Fruit fly (Drosophila melanogaster) whole organism, embryonic: ENCODE measurements around the gene CG33490.

Experiments
- Bteb2 ChIP-seq: fragments of 200-800 bp; sonication (Bioruptor generic); optimal IDR thresholded peaks from 2 replicates; lab custom pipeline; 2016; ENCODE audit warnings: missing biosample characterization, missing genetic modification characterization
- CG10147 ChIP-seq: fragments of 200-800 bp; sonication (Bioruptor generic); optimal IDR thresholded peaks from 2 replicates; lab custom pipeline; 2019; ENCODE audit warnings: missing biosample characterization, mild to moderate bottlenecking, missing genetic modification characterization, moderate library complexity
- CG10321 ChIP-seq: fragments of 200-800 bp; sonication (Bioruptor generic); IDR thresholded peaks from 2 replicates; pipeline ENCODE4 v1.3.6; 2022; ENCODE audit warnings: missing biosample characterization, missing genetic modification characterization
- CG10366 ChIP-seq: fragments of 200-800 bp; sonication (Bioruptor generic); IDR thresholded peaks from 2 replicates; pipeline ENCODE4 v1.3.6; 2022; ENCODE audit warnings: missing biosample characterization, missing genetic modification characterization
- CG10431 ChIP-seq: fragments of 200-800 bp; sonication (Bioruptor generic); optimal IDR thresholded peaks from 3 replicates; lab custom pipeline; 2018; ENCODE audit warnings: missing biosample characterization, mild to moderate bottlenecking, missing genetic modification characterization
- CG10654 ChIP-seq: fragments of 200-800 bp; sonication (Bioruptor generic); optimal IDR thresholded peaks from 2 replicates; lab custom pipeline; 2016; ENCODE audit warnings: missing biosample characterization, missing genetic modification characterization
- CG10979 ChIP-seq: fragments of 200-800 bp; sonication (Bioruptor generic); optimal IDR thresholded peaks from 2 replicates; lab custom pipeline; 2018; ENCODE audit warnings: missing biosample characterization, mild to moderate bottlenecking, missing genetic modification characterization, moderate library complexity
- CG11247 ChIP-seq: fragments of 200-800 bp; sonication (Bioruptor generic); IDR thresholded peaks from 2 replicates; pipeline ENCODE4 v1.3.6; 2022; ENCODE audit warnings: missing biosample characterization, missing genetic modification characterization
- CG11398 ChIP-seq: fragments of 200-800 bp; sonication (Bioruptor generic); optimal IDR thresholded peaks from 2 replicates; lab custom pipeline; 2016; ENCODE audit warnings: missing biosample characterization, missing genetic modification characterization
- CG14441 ChIP-seq: fragments of 200-800 bp; sonication (Bioruptor generic); IDR thresholded peaks from 2 replicates; pipeline ENCODE4 v1.3.6; 2022; ENCODE audit warnings: missing biosample characterization, missing genetic modification characterization
- CG15073 ChIP-seq: fragments of 200-800 bp; sonication (Bioruptor generic); optimal IDR thresholded peaks from 2 replicates; lab custom pipeline; 2016; ENCODE audit warnings: missing biosample characterization, missing genetic modification characterization
- CG1529 ChIP-seq: fragments of 200-800 bp; sonication (Bioruptor generic); optimal IDR thresholded peaks from 3 replicates; lab custom pipeline; 2018; ENCODE audit warnings: missing biosample characterization, missing genetic modification characterization
- CG17568 ChIP-seq: fragments of 200-800 bp; sonication (Bioruptor generic); optimal IDR thresholded peaks from 2 replicates; lab custom pipeline; 2018; ENCODE audit warnings: missing biosample characterization, mild to moderate bottlenecking, missing genetic modification characterization, moderate library complexity
- CG1832 ChIP-seq: fragments of 200-800 bp; sonication (Bioruptor generic); optimal IDR thresholded peaks from 2 replicates; lab custom pipeline; 2017; ENCODE audit warnings: missing biosample characterization, mild to moderate bottlenecking, missing genetic modification characterization, inconsistent platforms
- CG2712 ChIP-seq: fragments of 200-800 bp; optimal IDR thresholded peaks from 3 replicates; lab custom pipeline; 2019; ENCODE audit warnings: missing biosample characterization, mild to moderate bottlenecking, missing genetic modification characterization, moderate library complexity
- CG30020 ChIP-seq: fragments of 200-800 bp; optimal IDR thresholded peaks from 2 replicates; lab custom pipeline; 2019; ENCODE audit warnings: missing biosample characterization, mild to moderate bottlenecking, missing genetic modification characterization, moderate library complexity
- CG32767 ChIP-seq: fragments of 200-800 bp; sonication (Bioruptor generic); IDR thresholded peaks from 2 replicates; pipeline ENCODE4 v1.3.6; 2022; ENCODE audit warnings: missing biosample characterization, missing genetic modification characterization
- CG3838 ChIP-seq: fragments of 200-800 bp; sonication (Bioruptor generic); optimal IDR thresholded peaks from 3 replicates; lab custom pipeline; 2016; ENCODE audit warnings: missing biosample characterization, missing genetic modification characterization
- CG3995 ChIP-seq: fragments of 200-800 bp; sonication (Bioruptor generic); optimal IDR thresholded peaks from 3 replicates; lab custom pipeline; 2016; ENCODE audit warnings: missing biosample characterization, missing genetic modification characterization
- CG6175 ChIP-seq: fragments of 200-800 bp; sonication (Bioruptor generic); IDR thresholded peaks from 3 replicates; pipeline ENCODE4 v1.3.6; 2022; ENCODE audit warnings: missing biosample characterization, missing genetic modification characterization
- CG6683 ChIP-seq: fragments of 200-800 bp; sonication (Bioruptor generic); optimal IDR thresholded peaks from 2 replicates; lab custom pipeline; 2017; ENCODE audit warnings: missing biosample characterization, mild to moderate bottlenecking, missing genetic modification characterization, missing genetic modification reagents
- CG7271 ChIP-seq: fragments of 200-800 bp; sonication (Bioruptor generic); optimal IDR thresholded peaks from 2 replicates; lab custom pipeline; 2018; ENCODE audit warnings: missing biosample characterization, mild to moderate bottlenecking, missing genetic modification characterization, moderate library complexity
- CG9437 ChIP-seq: fragments of 200-800 bp; sonication (Bioruptor generic); optimal IDR thresholded peaks from 2 replicates; lab custom pipeline; 2018; ENCODE audit warnings: missing biosample characterization, mild to moderate bottlenecking, missing genetic modification characterization
- Dfd ChIP-seq, 2 experiments: fragments of >200 bp; optimal IDR thresholded peaks; 2 replicates each; lab custom pipeline; 2017; ENCODE audit warnings: missing biosample characterization in 2 of 2, missing genetic modification characterization in 2 of 2
- MBD-R2 ChIP-seq: fragments of 200-800 bp; sonication (Bioruptor generic); IDR thresholded peaks from 2 replicates; pipeline ENCODE4 v1.3.6; 2022; ENCODE audit warnings: missing biosample characterization, missing genetic modification characterization
- Sin3A ChIP-seq: fragments of >200 bp; optimal IDR thresholded peaks from 2 replicates; lab custom pipeline; 2018
- Usf ChIP-seq: fragments of 200-800 bp; sonication (Bioruptor generic); optimal IDR thresholded peaks from 2 replicates; lab custom pipeline; 2017; ENCODE audit warnings: missing genotype, missing biosample characterization, missing genetic modification characterization
- abd-A ChIP-seq: fragments of 200-800 bp; sonication (Bioruptor generic); optimal IDR thresholded peaks from 3 replicates; lab custom pipeline; 2019; ENCODE audit warnings: missing biosample characterization, mild to moderate bottlenecking, missing genetic modification characterization, moderate library complexity
- ase ChIP-seq: fragments of 200-800 bp; sonication (Bioruptor generic); IDR thresholded peaks from 3 replicates; pipeline ENCODE4 v1.3.6; 2022; ENCODE audit warnings: missing biosample characterization, missing genetic modification characterization
- bigmax ChIP-seq: fragments of 200-800 bp; sonication (Bioruptor generic); optimal IDR thresholded peaks from 2 replicates; lab custom pipeline; 2018; ENCODE audit warnings: missing biosample characterization, mild to moderate bottlenecking, missing genetic modification characterization
- bsh ChIP-seq, 2 experiments: fragments of 200-800 bp; sonication (Bioruptor generic); optimal IDR thresholded peaks; 2 replicates each; lab custom pipeline; 2017 to 2018; ENCODE audit warnings: mild to moderate bottlenecking in 2 of 2, missing biosample characterization in 2 of 2, missing genetic modification characterization in 2 of 2, moderate library complexity in 1 of 2
- btn ChIP-seq: fragments of 200-800 bp; sonication (Bioruptor generic); optimal IDR thresholded peaks from 2 replicates; lab custom pipeline; 2016; ENCODE audit warnings: missing biosample characterization, missing genetic modification characterization
- cato ChIP-seq: fragments of 200-800 bp; sonication (Bioruptor generic); optimal IDR thresholded peaks from 2 replicates; lab custom pipeline; 2016; ENCODE audit warnings: missing biosample characterization, missing genetic modification characterization, borderline replicate concordance
- dysf ChIP-seq: fragments of 200-800 bp; sonication (Bioruptor generic); IDR thresholded peaks from 3 replicates; pipeline ENCODE4 v1.3.6; 2022; ENCODE audit warnings: missing biosample characterization, missing genetic modification characterization
- esg ChIP-seq: fragments of 200-800 bp; sonication (Bioruptor generic); conservative IDR thresholded peaks from 2 replicates; pipeline ENCODE4 v1.3.6; 2022; ENCODE audit warnings: missing biosample characterization, missing genetic modification characterization
- h ChIP-seq: fragments of >200 bp; optimal IDR thresholded peaks from 2 replicates; lab custom pipeline; 2017
- lilli ChIP-seq: fragments of 200-800 bp; sonication (Bioruptor generic); optimal IDR thresholded peaks from 3 replicates; lab custom pipeline; 2016; ENCODE audit warnings: missing biosample characterization, missing genetic modification characterization
- lola ChIP-seq, 3 experiments: fragments of >200 bp in 2 of 3; fragments of 200-800 bp in 1 of 3; sonication (Bioruptor generic) in 1 of 3; optimal IDR thresholded peaks; 2 replicates each; lab custom pipeline; 2017 to 2019; ENCODE audit warnings: missing biosample characterization in 3 of 3, missing genetic modification characterization in 3 of 3, mild to moderate bottlenecking in 1 of 3, moderate library complexity in 1 of 3
- lov ChIP-seq, 2 experiments: fragments of 200-800 bp in 1 of 2; fragments of >200 bp in 1 of 2; sonication (Bioruptor generic) in 1 of 2; IDR thresholded peaks in 1 of 2; optimal IDR thresholded peaks in 1 of 2; 2 replicates in 1 of 2; 3 replicates in 1 of 2; pipeline versions ENCODE4 v1.3.6 to Lab custom; 2017 to 2022; ENCODE audit warnings: missing biosample characterization in 1 of 2, missing genetic modification characterization in 1 of 2
- nmo ChIP-seq: fragments of 200-800 bp; sonication (Bioruptor generic); optimal IDR thresholded peaks from 2 replicates; lab custom pipeline; 2018; ENCODE audit warnings: missing biosample characterization, mild to moderate bottlenecking, missing genetic modification characterization, moderate library complexity
- pb ChIP-seq: fragments of 200-800 bp; sonication (Bioruptor generic); optimal IDR thresholded peaks from 3 replicates; lab custom pipeline; 2016; ENCODE audit warnings: missing biosample characterization, missing genetic modification characterization
- pfk ChIP-seq: fragments of 200-800 bp; sonication (Bioruptor generic); optimal IDR thresholded peaks from 2 replicates; lab custom pipeline; 2018; ENCODE audit warnings: missing biosample characterization, mild to moderate bottlenecking, missing genetic modification characterization, moderate library complexity
- repo ChIP-seq: fragments of 200-800 bp; sonication (Bioruptor generic); optimal IDR thresholded peaks from 2 replicates; lab custom pipeline; 2016; ENCODE audit warnings: missing biosample characterization, missing genetic modification characterization
- slbo ChIP-seq: fragments of 200-800 bp; sonication (Bioruptor generic); IDR thresholded peaks from 2 replicates; pipeline ENCODE4 v1.3.6; 2022; ENCODE audit warnings: missing biosample characterization, missing genetic modification characterization
- sna ChIP-seq: fragments of 200-800 bp; sonication (Bioruptor generic); IDR thresholded peaks from 2 replicates; pipeline ENCODE4 v1.3.6; 2022; ENCODE audit warnings: missing biosample characterization, missing genetic modification characterization; ENCODE audit not compliant: partially characterized antibody
- stwl ChIP-seq: fragments of 200-800 bp; sonication (Bioruptor generic); optimal IDR thresholded peaks from 3 replicates; lab custom pipeline; 2018; ENCODE audit warnings: missing biosample characterization, mild to moderate bottlenecking, missing genetic modification characterization, moderate library complexity
- tna ChIP-seq: fragments of 200-800 bp; sonication (Bioruptor generic); IDR thresholded peaks from 2 replicates; pipeline ENCODE4 v1.3.6; 2022; ENCODE audit warnings: missing biosample characterization, missing genetic modification characterization; ENCODE audit not compliant: partially characterized antibody
- trh ChIP-seq: fragments of 200-800 bp; sonication (Bioruptor generic); optimal IDR thresholded peaks from 2 replicates; lab custom pipeline; 2016; ENCODE audit warnings: missing biosample characterization, missing genetic modification characterization
- wdn ChIP-seq: fragments of 200-800 bp; sonication (Bioruptor generic); IDR thresholded peaks from 2 replicates; pipeline ENCODE4 v1.3.6; 2022; ENCODE audit warnings: missing biosample characterization, missing genetic modification characterization

Gene CG33490

dm6 chr3L:11561946-11562760, 12.3 kb downstream of the CG33490 start, which contains the start of the genes CG7394 and Mob2 (continued):
- peak; percentile 51 for TF ChIP-seq CG10147 (GFP tag; lab: Kevin White, UChicago)
- peak; percentile 44 for TF ChIP-seq CG10431 (GFP tag; lab: Kevin White, UChicago)
- peak; percentile 44 for TF ChIP-seq CG15073
- peak; percentile 93 for TF ChIP-seq CG10366 (GFP tag; lab: Robert Waterston, UW)
- peak; percentile 88 for TF ChIP-seq CG14441
- peak; percentile 89 for TF ChIP-seq CG2712 (tag; lab: Kevin White, UChicago)
- TF ChIP-seq sna (GFP tag; lab: Robert Waterston, UW): peak; percentile 86
- peak; percentile 67 for TF ChIP-seq btn (GFP tag; lab: Kevin White, UChicago)
- no peak for TF ChIP-seq lov (optimal IDR thresholded peaks at IDR 0.05; lab: Kevin White, UChicago)
- TF ChIP-seq lov (GFP tag; IDR thresholded peaks at IDR 0.05; lab: Robert Waterston, UW): peak; percentile 79; the same call in 1 of the 3 replicates
- TF ChIP-seq stwl: peak; percentile 92
- peak; percentile 70 for TF ChIP-seq CG3838 (GFP tag; lab: Kevin White, UChicago)
- TF ChIP-seq CG10979 (tag; lab: Kevin White, UChicago): peak; percentile 85
- peak; percentile 77 for TF ChIP-seq trh (GFP tag; lab: Kevin White, UChicago)
- peak; percentile 61 for TF ChIP-seq CG3995
- TF ChIP-seq Usf (GFP tag; lab: Kevin White, UChicago): peak; percentile 48
- TF ChIP-seq pb (GFP tag; lab: Kevin White, UChicago): peak; percentile 57
- TF ChIP-seq lilli (GFP tag; lab: Kevin White, UChicago): peak; percentile 95
- peak; percentile 93 for TF ChIP-seq wdn (GFP tag; lab: Robert Waterston, UW)
- TF ChIP-seq CG6683 (GFP tag; lab: Kevin White, UChicago): peak; percentile 63
- TF ChIP-seq CG17568 (GFP tag; lab: Kevin White, UChicago): peak; percentile 74
- peak; percentile 85 for TF ChIP-seq Bteb2 (GFP tag; lab: Kevin White, UChicago)
- peak; percentile 80 for TF ChIP-seq esg (GFP tag; lab: Robert Waterston, UW)
- peak; percentile 7 for TF ChIP-seq pfk (GFP tag; lab: Kevin White, UChicago)
- peak; percentile 82 for TF ChIP-seq cato (GFP tag; lab: Kevin White, UChicago)
- TF ChIP-seq Sin3A (lab: Kevin White, UChicago): peak; percentile 92
- peak; percentile 81 for TF ChIP-seq MBD-R2 (GFP tag; lab: Robert Waterston, UW)
- peak; percentile 75 for TF ChIP-seq abd-A (tag; lab: Kevin White, UChicago)
- no peak for TF ChIP-seq bigmax (GFP tag; lab: Kevin White, UChicago)
- peak; percentile 83 for TF ChIP-seq CG6175 (GFP tag; lab: Robert Waterston, UW)
- TF ChIP-seq CG11398 (GFP tag; lab: Kevin White, UChicago): no peak
- TF ChIP-seq Dfd (GFP tag; optimal IDR thresholded peaks at IDR 0.05; lab: Kevin White, UChicago): no peak
- peak; percentile 91 for TF ChIP-seq dysf (GFP tag; lab: Robert Waterston, UW)
- peak; percentile 97 for TF ChIP-seq slbo
- peak; percentile 79 for TF ChIP-seq tna (GFP tag; lab: Robert Waterston, UW)
- peak; percentile 90 for TF ChIP-seq nmo
- TF ChIP-seq CG10654: peak; percentile 90
- peak; percentile 80 for TF ChIP-seq repo
- peak; percentile 67 for TF ChIP-seq CG10321 (GFP tag; lab: Robert Waterston, UW)
- TF ChIP-seq CG7271 (tag; lab: Kevin White, UChicago): peak; percentile 68
- peak; percentile 63 for TF ChIP-seq CG1529 (GFP tag; lab: Kevin White, UChicago)
- peak; percentile 81 for TF ChIP-seq ase
- TF ChIP-seq CG9437 (GFP tag; lab: Kevin White, UChicago): peak; percentile 70
- no peak for TF ChIP-seq h (lab: Kevin White, UChicago)
- peak in 1 of 2 experiments; percentile 94 for TF ChIP-seq bsh (GFP tag; optimal IDR thresholded peaks at IDR 0.05; lab: Kevin White, UChicago)
- TF ChIP-seq CG1832 (GFP tag; lab: Kevin White, UChicago): no peak
- peak; percentile 73 for TF ChIP-seq CG30020
- peak in 1 of 3 experiments; percentile 85 for TF ChIP-seq lola (GFP tag; optimal IDR thresholded peaks at IDR 0.05; lab: Kevin White, UChicago)
- TF ChIP-seq CG32767: peak; percentile 79; the same call in 1 of the 2 replicates
- TF ChIP-seq CG11247 (GFP tag; lab: Robert Waterston, UW): peak; percentile 92
